Worm (Caenorhabditis elegans): ENCODE measurements around the gene nmr-2.
"Not testable (repeated sequence)": the region's sequence is repeated elsewhere in the genome, so short reads cannot be mapped to it uniquely, and the experiment has no call there.

nmr-2 gene

DNA sequence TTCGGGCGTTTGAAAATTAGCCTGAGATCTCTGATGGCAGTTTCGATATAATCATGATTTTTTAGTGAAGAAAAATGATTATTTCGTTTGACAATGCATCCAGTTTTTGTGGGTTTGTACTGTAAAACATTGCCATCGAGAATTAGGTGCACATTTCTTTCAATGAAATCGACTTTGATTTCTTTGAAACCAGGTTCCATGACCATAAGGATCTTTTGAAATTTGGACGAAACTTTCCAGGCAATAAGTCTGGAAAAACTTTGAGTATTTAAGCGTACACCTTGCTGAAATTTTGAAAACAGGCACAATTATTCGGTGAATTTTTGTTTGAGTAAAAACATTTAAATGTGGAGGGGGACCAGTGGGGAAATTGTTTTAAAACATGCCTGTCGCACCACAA, 40.3 kb upstream of the nmr-2 start:
- TF ChIP-seq klf-2 (GFP tag; conservative IDR thresholded peaks at IDR 0.05) = no peak
- no peak for TF ChIP-seq cog-1 (tag; optimal IDR thresholded peaks at IDR 0.05)

DNA sequence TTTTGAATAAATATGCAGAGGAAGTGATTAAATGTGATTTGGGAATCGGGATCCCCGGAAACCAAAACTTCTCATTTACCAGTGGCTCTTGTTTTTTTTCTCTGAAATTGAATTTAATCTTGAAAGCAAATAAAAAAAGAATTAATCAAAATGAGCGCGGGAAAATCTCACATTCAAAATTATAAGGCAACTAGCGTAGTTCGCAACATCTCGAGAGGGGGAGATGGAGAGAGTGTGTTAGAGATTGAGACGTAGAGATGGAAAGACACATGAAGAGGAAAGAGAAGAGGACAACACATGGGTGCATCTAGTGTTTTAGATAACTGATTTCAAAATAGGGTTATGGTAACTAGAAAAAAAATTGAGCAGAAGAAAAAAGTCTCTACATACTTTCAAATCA, 36.6 kb upstream of the nmr-2 start, which contains the start of gene sdc-3:
Gene sdc-3, minus strand, starts transcription at position 101 of the 400 bp plus-strand sequence.
- TF ChIP-seq cog-1 (tag; optimal IDR thresholded peaks at IDR 0.05) = no peak
- no peak for TF ChIP-seq ref-1 (GFP tag; conservative IDR thresholded peaks at IDR 0.05)
- TF ChIP-seq ztf-23 (GFP tag; IDR thresholded peaks at IDR 0.05) = no peak
- no peak for TF ChIP-seq flt-1 (GFP tag; IDR thresholded peaks at IDR 0.05)
- TF ChIP-seq tab-1 (GFP tag; IDR thresholded peaks at IDR 0.05) = no peak
- no peak for TF ChIP-seq ztf-29 (GFP tag; IDR thresholded peaks at IDR 0.05)

DNA sequence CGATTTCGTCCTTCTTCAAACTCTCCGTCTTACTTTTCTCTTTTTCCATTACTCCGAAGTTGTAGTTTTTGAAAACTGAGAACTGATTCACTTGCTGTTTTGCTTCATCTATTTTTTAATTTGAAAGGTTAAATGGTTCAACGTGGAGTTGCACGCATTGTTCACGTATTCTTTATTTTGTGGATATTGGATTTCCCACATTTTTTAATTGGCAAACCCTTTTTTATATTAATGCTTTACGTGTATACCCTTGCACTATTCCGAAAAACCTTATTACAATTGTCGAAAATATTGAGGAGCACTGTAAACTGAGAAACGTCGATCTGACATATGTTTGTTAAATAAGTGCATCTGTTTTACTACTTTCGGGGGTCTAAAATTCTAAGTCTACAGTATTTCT, 25.3 kb upstream of the nmr-2 start, which contains the start of gene melo-3:
Gene melo-3, minus strand, starts transcription at position 101 of the 400 bp plus-strand sequence.
- TF ChIP-seq klf-2 (GFP tag; conservative IDR thresholded peaks at IDR 0.05); tab-1 (GFP tag; IDR thresholded peaks at IDR 0.05); ztf-29 (GFP tag; IDR thresholded peaks at IDR 0.05): not testable (repeated sequence)

DNA sequence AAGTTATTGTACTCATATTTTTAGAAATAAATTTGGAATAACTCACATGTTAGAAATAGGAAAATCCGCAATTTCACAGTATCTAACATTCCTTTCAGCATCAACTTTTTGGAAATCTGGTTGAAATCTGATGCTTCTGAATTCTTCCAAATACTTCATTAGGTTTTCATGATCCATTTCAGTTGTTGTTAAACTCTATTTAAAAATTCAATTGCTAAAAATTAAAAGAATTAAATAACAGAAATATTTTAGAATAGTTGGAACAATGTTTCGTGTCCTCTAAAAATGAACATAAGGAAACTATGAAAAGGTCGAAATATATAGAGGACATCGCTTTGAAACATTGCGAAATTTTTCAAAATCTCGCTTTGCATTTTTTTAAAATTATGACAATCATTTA, 19.9 kb upstream of the nmr-2 start, which contains the start of gene cng-1:
Gene cng-1, minus strand, starts transcription at position 101 of the 400 bp plus-strand sequence.
- TF ChIP-seq flt-1, tab-1, T22C8.4 (GFP tag; IDR thresholded peaks at IDR 0.05): not testable (repeated sequence)

DNA sequence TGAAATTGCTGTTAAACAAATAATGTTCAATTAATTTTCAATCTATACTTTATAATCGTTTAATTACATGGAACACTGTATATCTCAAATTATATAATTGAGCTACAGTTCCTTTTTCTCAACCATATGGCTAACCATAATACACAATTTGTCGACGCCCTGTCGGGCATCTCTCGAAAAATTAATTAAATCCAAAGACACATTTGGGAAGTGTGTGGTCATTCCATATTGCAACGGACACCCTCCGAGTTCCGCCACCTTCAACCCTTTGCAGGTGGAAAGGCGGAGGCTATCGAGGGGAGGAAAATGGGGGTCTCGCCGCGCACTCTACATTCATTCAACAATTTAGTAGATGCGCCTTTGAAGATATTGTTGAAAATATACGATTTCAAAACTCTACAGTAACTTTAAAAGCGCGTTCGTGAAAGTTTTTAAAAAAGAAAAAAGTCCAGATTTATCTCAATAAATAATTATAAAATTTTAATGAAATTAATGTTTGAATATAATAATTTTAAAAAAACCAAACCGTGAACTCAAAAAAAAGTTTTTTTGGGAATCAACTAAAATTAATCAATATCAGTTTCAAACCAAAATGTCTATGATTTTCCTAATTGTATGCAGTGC, 17.5 kb upstream of the nmr-2 start, which contains the start of gene F14H8.8:
Gene F14H8.8, plus strand, starts transcription at position 574 of the 624 bp plus-strand sequence.
- no peak for TF ChIP-seq T22C8.4 (GFP tag; IDR thresholded peaks at IDR 0.05)
- TF ChIP-seq ztf-23 (GFP tag; IDR thresholded peaks at IDR 0.05) = no peak
- no peak for TF ChIP-seq ztf-29 (GFP tag; IDR thresholded peaks at IDR 0.05)
- TF ChIP-seq med-1 (GFP tag; optimal IDR thresholded peaks at IDR 0.05; ENCODE audit: insufficient read depth) = no peak
- no peak for TF ChIP-seq cog-1 (tag; optimal IDR thresholded peaks at IDR 0.05)

DNA sequence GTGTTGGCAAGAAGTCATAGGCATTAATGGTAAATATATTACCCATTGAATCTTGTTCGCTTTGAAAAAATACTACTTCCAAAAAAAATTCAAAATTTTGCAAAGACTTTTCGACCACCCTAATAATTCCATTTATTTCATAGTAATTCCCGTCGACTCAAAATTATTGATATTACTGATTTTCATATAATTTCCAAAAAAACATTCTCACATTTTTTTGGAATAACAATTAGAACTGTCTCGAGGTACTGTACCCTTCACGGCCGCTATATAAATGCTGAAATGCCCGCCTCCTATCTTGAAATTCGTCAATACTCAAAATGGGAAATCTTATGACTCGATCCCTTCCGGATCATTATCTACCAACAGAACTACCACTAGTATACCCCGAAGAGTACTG, 12.1 kb upstream of the nmr-2 start, which contains the start of gene F14H8.4:
Gene F14H8.4, plus strand, starts transcription at position 301 of the 400 bp plus-strand sequence.
- no peak for TF ChIP-seq flt-1 (GFP tag; IDR thresholded peaks at IDR 0.05)
- TF ChIP-seq med-1 (GFP tag; optimal IDR thresholded peaks at IDR 0.05; ENCODE audit: insufficient read depth) = no peak
- no peak for TF ChIP-seq cog-1 (tag; optimal IDR thresholded peaks at IDR 0.05)
- no peak for TF ChIP-seq ztf-23 (GFP tag; IDR thresholded peaks at IDR 0.05)
- no peak for TF ChIP-seq ztf-29 (GFP tag; IDR thresholded peaks at IDR 0.05)
- no peak for TF ChIP-seq T22C8.4 (GFP tag; IDR thresholded peaks at IDR 0.05)
- no peak for TF ChIP-seq klf-2 (GFP tag; conservative IDR thresholded peaks at IDR 0.05)
- TF ChIP-seq ref-1 (GFP tag; conservative IDR thresholded peaks at IDR 0.05) = no peak
- TF ChIP-seq tab-1 (GFP tag; IDR thresholded peaks at IDR 0.05) = no peak

DNA sequence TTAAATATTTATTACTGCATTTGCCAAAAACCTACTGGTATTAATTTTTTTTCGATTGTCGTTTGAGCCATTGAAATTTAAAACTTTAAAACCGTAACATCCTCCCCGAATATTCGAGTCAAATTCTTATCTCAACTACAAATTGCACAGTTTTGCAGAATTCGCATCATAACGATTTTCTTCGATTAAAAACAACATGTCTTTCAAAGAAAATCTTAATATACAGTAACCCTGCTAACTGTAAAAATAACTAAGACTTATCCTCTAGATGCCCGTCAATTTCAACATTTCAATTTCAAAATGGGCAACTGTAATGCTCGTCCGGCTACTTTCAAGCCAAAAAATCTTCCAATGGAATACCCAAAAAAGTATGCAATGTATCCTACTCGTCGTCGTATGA, 9.3 kb upstream of the nmr-2 start, which contains the start of gene F14H8.5:
Gene F14H8.5, plus strand, starts transcription at position 301 of the 400 bp plus-strand sequence.
- no peak for TF ChIP-seq tab-1 (GFP tag; IDR thresholded peaks at IDR 0.05)
- TF ChIP-seq flt-1 (GFP tag; IDR thresholded peaks at IDR 0.05) = no peak
- TF ChIP-seq klf-2 (GFP tag; conservative IDR thresholded peaks at IDR 0.05) = no peak
- TF ChIP-seq ztf-23 (GFP tag; IDR thresholded peaks at IDR 0.05) = no peak
- TF ChIP-seq ref-1 (GFP tag; conservative IDR thresholded peaks at IDR 0.05) = no peak
- no peak for TF ChIP-seq ztf-29 (GFP tag; IDR thresholded peaks at IDR 0.05)
- TF ChIP-seq cog-1 (tag; optimal IDR thresholded peaks at IDR 0.05) = no peak
- no peak for TF ChIP-seq T22C8.4 (GFP tag; IDR thresholded peaks at IDR 0.05)
- no peak for TF ChIP-seq med-1 (GFP tag; optimal IDR thresholded peaks at IDR 0.05; ENCODE audit: insufficient read depth)

DNA sequence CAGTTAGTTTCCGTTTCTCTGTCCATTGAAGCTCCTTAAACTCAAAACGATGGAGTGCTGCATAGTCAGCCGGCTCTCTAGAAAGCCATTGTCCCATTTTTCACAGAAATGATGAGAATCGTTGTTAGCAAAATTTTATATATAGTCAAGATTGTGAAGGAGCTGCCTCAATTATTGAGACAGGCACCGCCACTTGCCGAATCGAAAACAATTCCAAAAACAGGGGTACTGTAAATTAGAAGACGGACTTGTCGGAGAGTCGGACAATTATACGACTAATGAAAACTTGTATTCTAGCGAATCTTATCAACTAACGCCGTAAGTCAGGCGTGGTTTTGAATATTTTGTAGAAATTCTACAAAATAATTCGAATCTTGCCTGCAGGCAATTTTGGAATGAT, 8.8 kb upstream of the nmr-2 start, which contains the start of gene F14H8.2:
Gene F14H8.2, minus strand, starts transcription at position 101 of the 400 bp plus-strand sequence.
- TF ChIP-seq ref-1 (GFP tag; conservative IDR thresholded peaks at IDR 0.05) (no peak), ztf-29 (GFP tag; IDR thresholded peaks at IDR 0.05) (no peak), cog-1 (tag; optimal IDR thresholded peaks at IDR 0.05) (no peak), med-1 (GFP tag; optimal IDR thresholded peaks at IDR 0.05; ENCODE audit: insufficient read depth) (no peak), flt-1 (GFP tag; IDR thresholded peaks at IDR 0.05) (no peak), tab-1 (GFP tag; IDR thresholded peaks at IDR 0.05) (no peak), klf-2 (GFP tag; conservative IDR thresholded peaks at IDR 0.05) (no peak), ztf-23 (GFP tag; IDR thresholded peaks at IDR 0.05) (no peak), T22C8.4 (GFP tag; IDR thresholded peaks at IDR 0.05) (no peak)

DNA sequence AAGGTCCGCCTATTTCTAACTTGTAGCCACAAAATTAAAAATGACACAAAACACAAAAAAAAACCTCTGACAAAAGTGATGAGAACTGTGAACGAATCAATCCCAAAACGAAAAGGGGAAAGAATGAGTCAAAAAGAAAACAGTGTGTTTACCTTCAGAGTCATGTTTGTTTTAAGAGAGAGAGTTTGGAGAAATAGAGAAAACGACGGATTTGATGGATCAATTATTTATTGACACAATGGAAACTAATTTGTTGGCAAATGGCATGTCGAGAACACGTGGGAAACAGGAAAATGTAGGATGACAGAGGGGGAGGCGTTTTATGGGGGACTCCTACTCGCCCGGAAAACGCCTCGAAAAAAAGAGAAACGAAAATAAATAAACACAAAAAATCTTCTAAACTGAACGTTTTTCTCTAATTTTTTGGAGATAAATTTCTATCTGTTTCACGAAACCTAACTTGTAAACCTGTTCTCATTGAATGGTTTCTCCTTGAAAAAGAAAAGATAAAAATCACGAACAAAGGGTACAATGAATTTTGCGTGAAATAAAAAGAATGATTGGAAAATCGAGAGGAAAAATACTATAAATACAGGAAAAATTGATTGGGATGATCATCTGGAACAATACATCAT, 5.5 kb upstream of the nmr-2 start:
- TF ChIP-seq med-1 (GFP tag; optimal IDR thresholded peaks at IDR 0.05; ENCODE audit: insufficient read depth) (no peak), ztf-29 (GFP tag; IDR thresholded peaks at IDR 0.05) (no peak), ztf-23 (GFP tag; IDR thresholded peaks at IDR 0.05) (no peak), flt-1 (GFP tag; IDR thresholded peaks at IDR 0.05) (no peak), cog-1 (tag; optimal IDR thresholded peaks at IDR 0.05) (no peak), tab-1 (GFP tag; IDR thresholded peaks at IDR 0.05) (no peak), T22C8.4 (GFP tag; IDR thresholded peaks at IDR 0.05) (no peak), ref-1 (GFP tag; conservative IDR thresholded peaks at IDR 0.05) (no peak), klf-2 (GFP tag; conservative IDR thresholded peaks at IDR 0.05) (no peak)

DNA sequence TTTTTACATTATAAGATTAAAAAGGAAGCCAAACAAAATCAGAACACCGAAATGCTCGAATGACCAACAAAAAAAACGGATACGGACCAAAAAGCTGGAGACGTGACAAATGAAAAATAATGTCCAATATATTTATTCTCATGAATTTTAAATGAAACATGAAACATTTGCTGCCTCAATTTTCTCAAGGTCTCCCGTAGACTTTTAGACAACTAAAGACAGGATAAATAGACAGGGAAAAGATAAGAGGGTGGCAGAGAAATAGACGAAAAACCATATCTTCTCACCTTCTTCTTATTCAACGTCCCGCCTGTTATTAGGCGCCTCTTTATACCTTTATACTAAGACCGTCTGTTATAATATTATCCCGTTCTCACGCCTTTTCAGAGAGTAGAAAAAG, 4.3 kb upstream of the nmr-2 start:
- TF ChIP-seq flt-1 (GFP tag; IDR thresholded peaks at IDR 0.05) = no peak
- TF ChIP-seq tab-1 (GFP tag; IDR thresholded peaks at IDR 0.05) = no peak
- TF ChIP-seq ztf-23 (GFP tag; IDR thresholded peaks at IDR 0.05) = no peak
- no peak for TF ChIP-seq T22C8.4 (GFP tag; IDR thresholded peaks at IDR 0.05)
- no peak for TF ChIP-seq ztf-29 (GFP tag; IDR thresholded peaks at IDR 0.05)
- TF ChIP-seq klf-2 (GFP tag; conservative IDR thresholded peaks at IDR 0.05) = no peak
- no peak for TF ChIP-seq med-1 (GFP tag; optimal IDR thresholded peaks at IDR 0.05; ENCODE audit: insufficient read depth)
- TF ChIP-seq ref-1 (GFP tag; conservative IDR thresholded peaks at IDR 0.05) = no peak
- no peak for TF ChIP-seq cog-1 (tag; optimal IDR thresholded peaks at IDR 0.05)

Measured in whole organism, midembryonic.